ENCODE assay signal across 2 worm cellular contexts in the genomic region with DNA sequence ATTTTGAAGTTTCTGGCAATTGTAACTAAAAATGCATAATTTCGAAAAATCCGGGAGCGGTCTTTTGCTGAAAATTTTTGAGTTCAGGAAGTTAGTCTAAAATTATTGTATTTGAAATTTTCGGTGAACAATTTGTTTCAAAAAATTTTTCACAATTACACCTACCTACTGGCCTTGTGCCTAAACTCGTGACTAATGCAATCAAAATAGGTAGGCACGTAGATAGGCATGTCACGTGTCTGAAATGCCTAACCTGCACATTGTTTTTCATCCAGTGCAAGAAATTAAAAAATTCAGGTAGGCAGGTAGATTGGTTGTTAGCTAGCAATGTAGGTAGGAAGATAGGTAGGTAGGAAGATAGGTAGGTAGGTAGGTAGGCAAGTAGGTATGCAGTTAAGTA.
TF ChIP-seq lines count a peak whose summit lies in the region.

No protein-coding gene starts in this region.

TF ChIP-seq in whole organism, L1 larva, 84 proteins besides CTCF, POLR2A, EP300 and RAD21:
- no peak for TF ChIP-seq efl-1 (optimal IDR thresholded peaks at IDR 0.05; lab: Kevin White, UChicago)
- TF ChIP-seq efl-1 (GFP tag; optimal IDR thresholded peaks at IDR 0.05 in 1 of 2; lab: Kevin White, UChicago) = peak in 1 of 2 experiments; percentile 40
- no peak for TF ChIP-seq skn-1 (tag; optimal IDR thresholded peaks at IDR 0.05; lab: Kevin White, UChicago)
- peak in 1 of 2 experiments; percentile 58 for TF ChIP-seq lin-35 (GFP tag; optimal IDR thresholded peaks at IDR 0.05; lab: Kevin White, UChicago)
- peak; percentile 1 for TF ChIP-seq elt-2 (tag; optimal IDR thresholded peaks at IDR 0.05; lab: Kevin White, UChicago)
- peak; percentile 9 for TF ChIP-seq unc-130 (tag; optimal IDR thresholded peaks at IDR 0.05; lab: Kevin White, UChicago)
- TF ChIP-seq nhr-85 (tag; lab: Kevin White, UChicago) = peak; percentile 51

TF ChIP-seq in whole organism, L4 larva, 104 proteins besides CTCF, POLR2A, EP300 and RAD21:
- TF ChIP-seq mep-1 (tag; optimal IDR thresholded peaks at IDR 0.05; lab: Kevin White, UChicago) (no peak), hlh-30 (tag; optimal IDR thresholded peaks at IDR 0.05; lab: Kevin White, UChicago; ENCODE audit: insufficient read depth) (peak; percentile 51)

Comparison
In these comparisons a context has a peak if more than half of its experiments do, and no peak if none do; other contexts are left out.
1. Of the 29 proteins assayed by ChIP-seq in both whole organism, L4 larva and whole organism, L1 larva: peak only in whole organism, L4 larva: none; only in whole organism, L1 larva: unc-130; in both: none; in neither: 28.